Worm (Caenorhabditis elegans) whole organism, mixed stage, embryonic: ENCODE measurements around the gene rfc-2.
A peak's percentile ranks its signal among the peaks of the same experiment; 100 is the strongest.

Experiments used
- M03D4.4 ChIP-seq: sonication (generic microtip); optimal IDR thresholded peaks from 2 replicates; lab custom pipeline; 2017; ENCODE audit warnings: mild to moderate bottlenecking, missing genetic modification characterization, missing compliant biosample characterization
- bed-3 ChIP-seq: fragments of 200-800 bp; sonication (Bioruptor generic); optimal IDR thresholded peaks from 3 replicates; lab custom pipeline; 2018; ENCODE audit warnings: mild to moderate bottlenecking, missing genetic modification characterization, moderate library complexity, missing compliant biosample characterization
- blmp-1 ChIP-seq: fragments of 150-350 bp; optimal IDR thresholded peaks from 2 replicates; lab custom pipeline; 2014; ENCODE audit warnings: missing biosample characterization, missing genetic modification characterization
- ceh-43 ChIP-seq: fragments of 200-800 bp; sonication (Bioruptor generic); optimal IDR thresholded peaks from 2 replicates; lab custom pipeline; 2018; ENCODE audit warnings: mild to moderate bottlenecking, missing genetic modification characterization, moderate library complexity, missing compliant biosample characterization
- ceh-83 ChIP-seq: fragments of 200-800 bp; sonication (Bioruptor generic); optimal IDR thresholded peaks from 2 replicates; lab custom pipeline; 2018; ENCODE audit warnings: mild to moderate bottlenecking, missing genetic modification characterization, missing compliant biosample characterization
- ces-1 ChIP-seq: fragments of 150-350 bp; optimal IDR thresholded peaks from 2 replicates; lab custom pipeline; 2014; ENCODE audit warnings: missing biosample characterization, missing genetic modification reagents, missing genetic modification characterization
- cnd-1 ChIP-seq: fragments of 200-800 bp; sonication (Bioruptor generic); optimal IDR thresholded peaks from 2 replicates; lab custom pipeline; 2018; ENCODE audit warnings: mild to moderate bottlenecking, missing genetic modification characterization, missing compliant biosample characterization
- elt-1 ChIP-seq: sonication (generic microtip); optimal IDR thresholded peaks from 2 replicates; lab custom pipeline; 2017; ENCODE audit warnings: missing genetic modification characterization, mild to moderate bottlenecking, missing compliant biosample characterization, antibody characterized with exemption, moderate library complexity, borderline replicate concordance; ENCODE audit not compliant: insufficient read depth
- elt-3 ChIP-seq: fragments of 150-350 bp; optimal IDR thresholded peaks from 2 replicates; lab custom pipeline; 2014; ENCODE audit warnings: missing biosample characterization, missing genetic modification characterization
- flh-1 ChIP-seq: fragments of 200-800 bp; sonication (Bioruptor generic); optimal IDR thresholded peaks from 2 replicates; lab custom pipeline; 2018; ENCODE audit warnings: mild to moderate bottlenecking, missing genetic modification characterization, moderate library complexity, missing compliant biosample characterization
- ham-2 ChIP-seq: fragments of 200-800 bp; sonication (Bioruptor generic); optimal IDR thresholded peaks from 2 replicates; lab custom pipeline; 2018; ENCODE audit warnings: mild to moderate bottlenecking, missing genetic modification characterization, missing compliant biosample characterization
- hlh-1 ChIP-seq: fragments of 150-350 bp; optimal IDR thresholded peaks from 2 replicates; lab custom pipeline; 2014; ENCODE audit warnings: missing biosample characterization, missing genetic modification reagents, missing genetic modification characterization
- lin-32 ChIP-seq: fragments of 200-800 bp; sonication (Bioruptor generic); optimal IDR thresholded peaks from 2 replicates; lab custom pipeline; 2018; ENCODE audit warnings: mild to moderate bottlenecking, missing genetic modification characterization, missing compliant biosample characterization
- lsy-2 ChIP-seq: fragments of 150-350 bp; optimal IDR thresholded peaks from 2 replicates; lab custom pipeline; 2014; ENCODE audit warnings: missing biosample characterization, missing genetic modification characterization
- mab-5 ChIP-seq: fragments of 150-350 bp; optimal IDR thresholded peaks from 2 replicates; lab custom pipeline; 2014; ENCODE audit warnings: missing biosample characterization, missing genetic modification characterization
- mls-2 ChIP-seq: sonication (generic microtip); optimal IDR thresholded peaks from 2 replicates; lab custom pipeline; 2016; ENCODE audit warnings: mild to moderate bottlenecking, missing genetic modification characterization, moderate library complexity, missing compliant biosample characterization
- nhr-2 ChIP-seq: fragments of 150-350 bp; optimal IDR thresholded peaks from 2 replicates; lab custom pipeline; 2014; ENCODE audit warnings: missing biosample characterization, missing genetic modification characterization
- nhr-237 ChIP-seq: fragments of 150-350 bp; optimal IDR thresholded peaks from 2 replicates; lab custom pipeline; 2014; ENCODE audit warnings: missing biosample characterization, missing genetic modification characterization
- nhr-28 ChIP-seq: fragments of 150-350 bp; optimal IDR thresholded peaks from 2 replicates; lab custom pipeline; 2014; ENCODE audit warnings: missing biosample characterization, missing genetic modification characterization
- nhr-76 ChIP-seq: sonication (generic microtip); optimal IDR thresholded peaks from 2 replicates; lab custom pipeline; 2017; ENCODE audit warnings: missing biosample characterization, missing genetic modification characterization
- pha-4 ChIP-seq: fragments of 150-350 bp; optimal IDR thresholded peaks from 2 replicates; lab custom pipeline; 2018; ENCODE audit warnings: missing biosample characterization, missing genetic modification reagents, missing genetic modification characterization
- sem-2 ChIP-seq: fragments of 200-800 bp; sonication (Bioruptor generic); optimal IDR thresholded peaks from 2 replicates; lab custom pipeline; 2018; ENCODE audit warnings: mild to moderate bottlenecking, missing genetic modification characterization, missing compliant biosample characterization
- snpc-4 ChIP-seq: fragments of 150-350 bp; optimal IDR thresholded peaks from 2 replicates; lab custom pipeline; 2014; ENCODE audit warnings: missing biosample characterization, missing genetic modification characterization
- sptf-1 ChIP-seq: sonication (generic microtip); optimal IDR thresholded peaks from 2 replicates; lab custom pipeline; 2017; ENCODE audit warnings: mild to moderate bottlenecking, missing genetic modification characterization, moderate library complexity, missing compliant biosample characterization
- tbx-8 ChIP-seq: fragments of 200-800 bp; sonication (Bioruptor generic); optimal IDR thresholded peaks from 2 replicates; lab custom pipeline; 2018; ENCODE audit warnings: mild to moderate bottlenecking, missing genetic modification characterization, moderate library complexity, missing compliant biosample characterization
- unc-120 ChIP-seq: sonication (generic microtip); optimal IDR thresholded peaks from 2 replicates; lab custom pipeline; 2017; ENCODE audit warnings: missing genetic modification characterization, missing compliant biosample characterization; ENCODE audit not compliant: poor library complexity, severe bottlenecking
- unc-39 ChIP-seq: fragments of 150-350 bp; optimal IDR thresholded peaks from 2 replicates; lab custom pipeline; 2014; ENCODE audit warnings: missing biosample characterization, missing genetic modification characterization
- unc-62 ChIP-seq: fragments of 150-350 bp; optimal IDR thresholded peaks from 2 replicates; lab custom pipeline; 2014; ENCODE audit warnings: missing biosample characterization, missing genetic modification reagents, missing genetic modification characterization
- ztf-11 ChIP-seq: fragments of 150-350 bp; optimal IDR thresholded peaks from 2 replicates; lab custom pipeline; 2014; ENCODE audit warnings: missing biosample characterization, missing genetic modification characterization

The rfc-2 gene

ce11 chrIV:1358109-1358508 is 11.0 kb downstream of the rfc-2 start:
- no peak for TF ChIP-seq M03D4.4 (tag; lab: Kevin White, UChicago)
- peak; percentile 46 for TF ChIP-seq sptf-1 (tag; lab: Kevin White, UChicago)
- peak; percentile 59 for TF ChIP-seq ceh-83 (GFP tag; lab: Kevin White, UChicago)

DNA sequence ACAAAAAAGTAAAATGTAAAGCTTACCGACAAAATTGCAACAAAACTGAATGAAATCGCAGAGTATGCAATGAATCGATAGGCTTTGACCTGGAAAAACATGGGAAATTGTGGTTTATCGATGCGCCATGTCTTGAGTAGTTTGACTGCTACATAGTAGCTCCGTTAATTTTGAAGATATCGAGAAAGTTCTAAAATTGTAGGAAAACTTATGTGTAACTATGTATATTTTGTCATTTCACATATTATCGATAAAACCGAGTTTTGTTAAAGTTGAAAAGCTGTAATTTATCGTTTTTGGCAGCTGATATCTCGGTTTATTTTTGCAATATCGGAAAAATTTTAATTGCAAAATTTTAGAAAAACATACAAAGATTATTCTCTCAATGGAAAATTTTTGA is 12.0 kb downstream of the rfc-2 start, which contains the start of gene col-105:
TSS of gene col-105 (minus strand) at position 101 of the 400 bp plus-strand sequence.
- TF ChIP-seq cnd-1 (tag; lab: Kevin White, UChicago) = no peak
- TF ChIP-seq ztf-11 (tag; lab: Kevin White, UChicago) = no peak
- TF ChIP-seq M03D4.4 (tag; lab: Kevin White, UChicago) = no peak
- no peak for TF ChIP-seq blmp-1 (tag; lab: Kevin White, UChicago)
- TF ChIP-seq sem-2 (GFP tag; lab: Kevin White, UChicago) = no peak

DNA sequence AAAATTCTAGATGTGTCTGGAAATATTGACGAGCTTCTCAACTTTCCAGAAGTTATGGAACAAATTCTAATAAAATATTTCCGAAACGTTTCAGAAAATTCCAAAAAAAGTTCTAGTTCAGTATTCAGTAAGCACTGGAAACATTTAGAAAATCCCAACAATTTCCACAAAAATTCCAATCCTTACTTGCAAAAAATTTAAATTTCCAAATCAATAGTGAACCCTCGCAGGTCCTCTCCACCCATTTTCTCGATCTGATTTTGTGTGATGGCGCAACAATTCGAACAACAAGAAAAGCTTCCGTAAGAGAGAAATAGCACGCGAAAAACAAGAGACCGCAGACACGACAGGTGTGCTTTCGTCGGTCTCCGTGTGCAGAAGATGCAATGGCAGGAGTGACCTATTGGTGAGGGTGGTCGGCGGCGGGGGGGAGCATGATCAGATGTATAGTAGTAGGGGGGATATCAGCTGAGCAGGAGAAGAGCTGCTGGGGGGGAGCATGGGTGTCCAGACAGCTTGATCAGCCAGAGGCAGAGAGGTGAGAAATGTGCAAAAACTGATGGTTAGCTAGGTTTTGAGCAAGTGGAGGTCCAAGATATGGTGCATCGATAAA is 14.6 kb downstream of the rfc-2 start:
- TF ChIP-seq M03D4.4 (tag; lab: Kevin White, UChicago) = peak; percentile 11
- TF ChIP-seq nhr-2 (tag; lab: Kevin White, UChicago) = no peak
- peak; percentile 80 for TF ChIP-seq lin-32 (GFP tag; lab: Kevin White, UChicago)
- peak; percentile 94 for TF ChIP-seq hlh-1 (tag; lab: Kevin White, UChicago)
- TF ChIP-seq cnd-1 (tag; lab: Kevin White, UChicago) = peak; percentile 44
- TF ChIP-seq unc-120 (tag; lab: Kevin White, UChicago) = peak; percentile 21

DNA sequence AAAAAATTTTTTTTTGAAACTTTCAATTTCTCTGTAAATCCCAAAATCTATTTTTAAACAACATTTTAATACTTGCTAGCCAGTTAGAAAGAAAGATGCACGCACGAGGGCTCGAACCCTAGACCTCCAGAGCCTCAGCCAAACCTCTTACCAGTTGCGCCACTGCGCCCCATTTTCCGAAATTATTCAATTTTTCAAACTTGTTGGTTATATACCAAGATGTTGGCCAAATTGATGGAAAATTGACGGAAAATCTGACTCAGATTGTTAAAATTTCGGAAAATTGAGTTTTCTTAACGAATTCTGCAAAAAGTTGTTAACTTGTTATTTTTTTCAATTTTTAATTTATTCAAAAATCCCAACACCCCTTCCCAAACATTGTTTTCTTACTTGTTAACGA is 18.7 kb downstream of the rfc-2 start:
- no peak for TF ChIP-seq mab-5 (tag; lab: Kevin White, UChicago)
- no peak for TF ChIP-seq nhr-2 (tag; lab: Kevin White, UChicago)
- TF ChIP-seq elt-3 = no peak
- no peak for TF ChIP-seq ceh-43 (GFP tag; lab: Kevin White, UChicago)
- TF ChIP-seq bed-3 (GFP tag; lab: Kevin White, UChicago) = no peak
- no peak for TF ChIP-seq sem-2 (GFP tag; lab: Kevin White, UChicago)
- TF ChIP-seq tbx-8 (GFP tag; lab: Kevin White, UChicago) = no peak
- TF ChIP-seq sptf-1 (tag; lab: Kevin White, UChicago) = no peak
- TF ChIP-seq mls-2 (tag; lab: Kevin White, UChicago) = no peak
- TF ChIP-seq ces-1 = no peak
- no peak for TF ChIP-seq M03D4.4 (tag; lab: Kevin White, UChicago)
- no peak for TF ChIP-seq snpc-4 (tag; lab: Kevin White, UChicago)
- TF ChIP-seq blmp-1 (tag; lab: Kevin White, UChicago) = no peak
- TF ChIP-seq flh-1 (GFP tag; lab: Kevin White, UChicago) = no peak
- no peak for TF ChIP-seq ceh-83 (GFP tag; lab: Kevin White, UChicago)
- TF ChIP-seq ztf-11 (tag; lab: Kevin White, UChicago) = no peak
- no peak for TF ChIP-seq unc-62
- no peak for TF ChIP-seq hlh-1 (tag; lab: Kevin White, UChicago)
- TF ChIP-seq nhr-76 (tag; lab: Kevin White, UChicago) = no peak
- TF ChIP-seq nhr-237 (tag; lab: Kevin White, UChicago) = no peak

DNA sequence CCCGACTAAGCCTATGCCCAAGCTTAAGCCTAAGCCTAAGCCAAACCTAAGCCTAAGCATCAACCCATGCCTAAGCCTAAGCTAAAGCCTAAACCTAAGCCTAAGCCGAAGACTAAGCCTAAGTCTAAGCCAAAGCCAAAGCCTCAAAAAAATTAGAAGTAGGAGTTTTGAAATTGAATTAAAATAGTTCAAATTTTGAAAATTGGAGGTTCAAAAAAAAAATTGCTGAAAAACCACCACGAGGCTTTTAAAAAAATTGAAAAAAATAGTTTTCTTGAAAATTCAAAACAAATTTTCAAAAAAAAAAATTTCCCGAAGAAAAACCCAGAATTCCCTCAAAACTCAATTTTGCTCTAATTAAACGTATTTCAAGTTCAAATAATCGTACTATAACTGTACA is 19.9 kb downstream of the rfc-2 start:
- no peak for TF ChIP-seq unc-62
- TF ChIP-seq nhr-28 (tag; lab: Kevin White, UChicago) = no peak
- no peak for TF ChIP-seq nhr-2 (tag; lab: Kevin White, UChicago)
- TF ChIP-seq M03D4.4 (tag; lab: Kevin White, UChicago) = no peak
- TF ChIP-seq ces-1 = no peak
- no peak for TF ChIP-seq nhr-76 (tag; lab: Kevin White, UChicago)
- TF ChIP-seq mls-2 (tag; lab: Kevin White, UChicago) = no peak
- TF ChIP-seq sem-2 (GFP tag; lab: Kevin White, UChicago) = no peak
- no peak for TF ChIP-seq unc-39
- TF ChIP-seq pha-4 (tag; lab: Kevin White, UChicago) = no peak
- no peak for TF ChIP-seq ham-2
- no peak for TF ChIP-seq flh-1 (GFP tag; lab: Kevin White, UChicago)
- TF ChIP-seq blmp-1 (tag; lab: Kevin White, UChicago) = no peak
- TF ChIP-seq elt-1 = no peak
- no peak for TF ChIP-seq lsy-2 (tag; lab: Kevin White, UChicago)
